Worm (Caenorhabditis elegans) whole organism, L4 larva: ENCODE data around the gene srlf-33.

Experiments used
- T20F7.1 ChIP-seq: fragments of 200-800 bp; sonication (Bioruptor generic); optimal IDR thresholded peaks from 2 replicates; lab custom pipeline; 2018; ENCODE audit warnings: mild to moderate bottlenecking, missing genetic modification characterization, missing compliant biosample characterization
- Y105C5A.15 ChIP-seq: fragments of 200-800 bp; sonication (Bioruptor generic); IDR thresholded peaks from 2 replicates; pipeline ENCODE4 v1.3.6; 2022; ENCODE audit warnings: missing genetic modification characterization, missing compliant biosample characterization
- Y75B8A.6 ChIP-seq: fragments of 200-800 bp; sonication (Bioruptor generic); IDR thresholded peaks from 2 replicates; pipeline ENCODE4 v1.3.6; 2022; ENCODE audit warnings: missing genetic modification reagents, missing genetic modification characterization, missing compliant biosample characterization
- aha-1 ChIP-seq: fragments of 150-350 bp; peaks from one replicate; lab custom pipeline; 2014; ENCODE audit warnings: missing biosample characterization, missing genetic modification characterization
- arid-1 ChIP-seq: fragments of 200-800 bp; sonication (Bioruptor generic); conservative IDR thresholded peaks from 2 replicates; pipeline ENCODE4 v1.3.6; 2022; ENCODE audit warnings: missing genetic modification reagents, missing genetic modification characterization, missing compliant biosample characterization
- attf-4 ChIP-seq: sonication (generic microtip); optimal IDR thresholded peaks from 3 replicates; lab custom pipeline; 2017; ENCODE audit warnings: missing biosample characterization, missing genetic modification characterization
- ceh-28 ChIP-seq: fragments of 150-350 bp; optimal IDR thresholded peaks from 2 replicates; lab custom pipeline; 2014; ENCODE audit warnings: missing biosample characterization, missing genetic modification reagents, missing genetic modification characterization
- ceh-32 ChIP-seq: sonication (generic microtip); optimal IDR thresholded peaks from 2 replicates; lab custom pipeline; 2016; ENCODE audit warnings: mild to moderate bottlenecking, missing genetic modification characterization, missing compliant biosample characterization; ENCODE audit not compliant: poor library complexity
- ceh-62 ChIP-seq: sonication (generic microtip); optimal IDR thresholded peaks from 2 replicates; lab custom pipeline; 2017; ENCODE audit warnings: missing biosample characterization, missing genetic modification characterization
- ces-1 ChIP-seq: fragments of 150-350 bp; sonication (generic microtip); optimal IDR thresholded peaks from 4 replicates; lab custom pipeline; 2014; ENCODE audit warnings: missing biosample characterization, missing genetic modification reagents, missing genetic modification characterization
- ctbp-1 ChIP-seq: fragments of 200-800 bp; sonication (Bioruptor generic); IDR thresholded peaks from 2 replicates; pipeline ENCODE4 v1.3.6; 2022; ENCODE audit warnings: missing genetic modification reagents, missing genetic modification characterization, missing compliant biosample characterization
- daf-16 ChIP-seq, 3 experiments: sonication (generic microtip); optimal IDR thresholded peaks; 2 replicates each; lab custom pipeline; 2016 to 2017; ENCODE audit warnings: missing genetic modification characterization in 3 of 3, missing genetic modification reagents in 3 of 3, mild to moderate bottlenecking in 2 of 3, missing compliant biosample characterization in 2 of 3, missing biosample characterization in 1 of 3, moderate library complexity in 1 of 3
- dmd-6 ChIP-seq: fragments of 200-800 bp; sonication (Bioruptor generic); IDR thresholded peaks from 2 replicates; pipeline ENCODE4 v1.3.6; 2022; ENCODE audit warnings: missing genetic modification reagents, missing genetic modification characterization, missing compliant biosample characterization
- dmd-8 ChIP-seq: fragments of 200-800 bp; sonication (Bioruptor generic); IDR thresholded peaks from 2 replicates; pipeline ENCODE4 v1.3.6; 2022; ENCODE audit warnings: missing genetic modification characterization, missing compliant biosample characterization
- dmd-9 ChIP-seq: fragments of 200-800 bp; sonication (Bioruptor generic); IDR thresholded peaks from 2 replicates; pipeline ENCODE4 v1.3.6; 2022; ENCODE audit warnings: missing genetic modification reagents, missing genetic modification characterization, missing compliant biosample characterization
- dpl-1 ChIP-seq: fragments of 150-350 bp; optimal IDR thresholded peaks from 2 replicates; lab custom pipeline; 2014; ENCODE audit warnings: missing biosample characterization, missing genetic modification reagents, missing genetic modification characterization
- duxl-1 ChIP-seq: sonication (generic microtip); optimal IDR thresholded peaks from 2 replicates; lab custom pipeline; 2016; ENCODE audit warnings: mild to moderate bottlenecking, missing genetic modification characterization, moderate library complexity, missing compliant biosample characterization; ENCODE audit not compliant: poor library complexity
- dve-1 ChIP-seq: sonication (generic microtip); optimal IDR thresholded peaks from 2 replicates; lab custom pipeline; 2017; ENCODE audit warnings: antibody characterized with exemption, mild to moderate bottlenecking, missing genetic modification characterization, missing compliant biosample characterization; ENCODE audit not compliant: insufficient read depth
- hlh-11 ChIP-seq: fragments of 200-800 bp; sonication (Bioruptor generic); optimal IDR thresholded peaks from 2 replicates; lab custom pipeline; 2018; ENCODE audit warnings: mild to moderate bottlenecking, missing genetic modification characterization, missing compliant biosample characterization
- hlh-30 ChIP-seq: sonication (generic microtip); optimal IDR thresholded peaks from 2 replicates; lab custom pipeline; 2017; ENCODE audit warnings: antibody characterized with exemption, mild to moderate bottlenecking, missing genetic modification characterization, missing compliant biosample characterization; ENCODE audit not compliant: insufficient read depth
- jun-1 ChIP-seq: fragments of 150-350 bp; optimal IDR thresholded peaks from 2 replicates; lab custom pipeline; 2014; ENCODE audit warnings: missing biosample characterization, missing genetic modification reagents, missing genetic modification characterization
- lin-1 ChIP-seq: fragments of 200-800 bp; sonication (Bioruptor generic); IDR thresholded peaks from 2 replicates; pipeline ENCODE4 v1.3.6; 2022; ENCODE audit warnings: missing genetic modification reagents, missing genetic modification characterization, missing compliant biosample characterization
- lin-13 ChIP-seq: fragments of 150-350 bp; optimal IDR thresholded peaks from 2 replicates; lab custom pipeline; 2014; ENCODE audit warnings: missing biosample characterization, missing genetic modification reagents, missing genetic modification characterization
- lin-15B ChIP-seq: fragments of 150-350 bp; sonication (generic microtip); optimal IDR thresholded peaks from 3 replicates; lab custom pipeline; 2014; ENCODE audit warnings: missing biosample characterization, missing genetic modification characterization
- lin-38 ChIP-seq: fragments of 200-800 bp; sonication (Bioruptor generic); IDR thresholded peaks from 2 replicates; pipeline ENCODE4 v1.3.6; 2022; ENCODE audit warnings: missing genetic modification reagents, missing genetic modification characterization, missing compliant biosample characterization
- lin-39 ChIP-seq: fragments of 150-350 bp; optimal IDR thresholded peaks from 2 replicates; lab custom pipeline; 2014; ENCODE audit warnings: missing biosample characterization, missing genetic modification reagents, missing genetic modification characterization
- lsy-2 ChIP-seq, 2 experiments: fragments of 150-350 bp in 1 of 2; sonication (generic microtip) in 1 of 2; optimal IDR thresholded peaks; 2 replicates each; lab custom pipeline; 2014 to 2017; ENCODE audit warnings: missing biosample characterization in 2 of 2, missing genetic modification characterization in 2 of 2
- madf-9 ChIP-seq: fragments of 200-800 bp; sonication (Bioruptor generic); conservative IDR thresholded peaks from 2 replicates; pipeline ENCODE4 v1.3.6; 2022; ENCODE audit warnings: missing genetic modification reagents, missing genetic modification characterization, missing compliant biosample characterization
- mdl-1 ChIP-seq, 2 experiments: fragments of 150-350 bp in 1 of 2; sonication (generic microtip) in 1 of 2; optimal IDR thresholded peaks; 2 replicates each; lab custom pipeline; 2014 to 2017; ENCODE audit warnings: missing biosample characterization in 2 of 2, missing genetic modification characterization in 2 of 2
- mdt-29 ChIP-seq: fragments of 200-800 bp; sonication (Bioruptor generic); IDR thresholded peaks from 2 replicates; pipeline ENCODE4 v1.3.6; 2022; ENCODE audit warnings: missing genetic modification reagents, missing genetic modification characterization, missing compliant biosample characterization
- mep-1 ChIP-seq: fragments of 150-350 bp; sonication (generic microtip); optimal IDR thresholded peaks from 3 replicates; lab custom pipeline; 2014; ENCODE audit warnings: missing biosample characterization, missing genetic modification characterization
- mxl-2 ChIP-seq: fragments of 200-800 bp; sonication (Bioruptor generic); conservative IDR thresholded peaks from 2 replicates; pipeline ENCODE4 v1.3.6; 2022; ENCODE audit warnings: missing genetic modification reagents, missing genetic modification characterization, missing compliant biosample characterization
- nhr-10 ChIP-seq: fragments of 150-350 bp; optimal IDR thresholded peaks from 2 replicates; lab custom pipeline; 2014; ENCODE audit warnings: missing biosample characterization, missing genetic modification characterization
- nhr-102 ChIP-seq: sonication (generic microtip); optimal IDR thresholded peaks from 2 replicates; lab custom pipeline; 2016; ENCODE audit warnings: mild to moderate bottlenecking, missing genetic modification characterization, moderate library complexity, missing compliant biosample characterization
- nhr-28 ChIP-seq: fragments of 150-350 bp; optimal IDR thresholded peaks from 2 replicates; lab custom pipeline; 2014; ENCODE audit warnings: missing biosample characterization, missing genetic modification characterization
- nhr-41 ChIP-seq: fragments of 200-800 bp; sonication (Bioruptor generic); IDR thresholded peaks from 2 replicates; pipeline ENCODE4 v1.3.6; 2022; ENCODE audit warnings: missing genetic modification reagents, missing genetic modification characterization, missing compliant biosample characterization
- nhr-76 ChIP-seq: fragments of 150-350 bp; optimal IDR thresholded peaks from 2 replicates; lab custom pipeline; 2014; ENCODE audit warnings: missing biosample characterization, missing genetic modification characterization
- php-3 ChIP-seq: fragments of 200-800 bp; sonication (Bioruptor generic); IDR thresholded peaks from 2 replicates; pipeline ENCODE4 v1.3.6; 2022; ENCODE audit warnings: missing genetic modification reagents, missing genetic modification characterization, missing compliant biosample characterization
- pqm-1 ChIP-seq: sonication (generic microtip); optimal IDR thresholded peaks from 2 replicates; lab custom pipeline; 2017; ENCODE audit warnings: missing biosample characterization, missing genetic modification characterization
- saeg-2 ChIP-seq: fragments of 200-800 bp; sonication (Bioruptor generic); IDR thresholded peaks from 2 replicates; pipeline ENCODE4 v1.3.6; 2022; ENCODE audit warnings: missing genetic modification reagents, missing genetic modification characterization, missing compliant biosample characterization
- sdz-12 ChIP-seq: fragments of 200-800 bp; sonication (Bioruptor generic); optimal IDR thresholded peaks from 2 replicates; lab custom pipeline; 2018; ENCODE audit warnings: mild to moderate bottlenecking, missing genetic modification characterization, missing compliant biosample characterization
- skn-1 ChIP-seq: fragments of 150-350 bp; optimal IDR thresholded peaks from 2 replicates; lab custom pipeline; 2014; ENCODE audit warnings: missing biosample characterization, missing genetic modification characterization
- snpc-4 ChIP-seq: fragments of 150-350 bp; optimal IDR thresholded peaks from 2 replicates; lab custom pipeline; 2014; ENCODE audit warnings: missing biosample characterization, missing genetic modification characterization
- tra-1 ChIP-seq: fragments of 200-800 bp; sonication (Bioruptor generic); IDR thresholded peaks from 2 replicates; pipeline ENCODE4 v1.3.6; 2022; ENCODE audit warnings: missing genetic modification reagents, missing genetic modification characterization, missing compliant biosample characterization
- unc-62 ChIP-seq, 3 experiments: fragments of 150-350 bp in 1 of 3; sonication (generic microtip); optimal IDR thresholded peaks in 2 of 3; peaks in 1 of 3; 1 replicate in 1 of 3; 2 replicates in 2 of 3; lab custom pipeline; 2014 to 2017; ENCODE audit warnings: missing biosample characterization in 3 of 3, missing genetic modification characterization in 3 of 3, missing genetic modification reagents in 3 of 3, missing genotype in 1 of 3
- ztf-11 ChIP-seq: fragments of 150-350 bp; optimal IDR thresholded peaks from 2 replicates; lab custom pipeline; 2014; ENCODE audit warnings: missing biosample characterization, missing genetic modification characterization

The srlf-33 gene

ce11 chrIV:11919067-11919466 lies 6.2 kb downstream of the srlf-33 start:
- no peak for TF ChIP-seq dpl-1
- peak; percentile 90 for TF ChIP-seq aha-1 (tag; lab: Kevin White, UChicago)

ce11 chrIV:11917886-11918285 lies 7.4 kb downstream of the srlf-33 start:
- TF ChIP-seq dve-1 (tag; lab: Kevin White, UChicago), result peak; percentile 72
- no peak for TF ChIP-seq ceh-32 (tag; lab: Kevin White, UChicago)
- TF ChIP-seq unc-62 (GFP tag; optimal IDR thresholded peaks at IDR 0.05 in 1 of 2; lab: Kevin White, UChicago), result no peak
- TF ChIP-seq unc-62 (tag; optimal IDR thresholded peaks at IDR 0.05; lab: Kevin White, UChicago), result no peak
- TF ChIP-seq Y75B8A.6 (GFP tag; lab: Robert Waterston, UW), result no peak
- no peak for TF ChIP-seq nhr-41
- no peak for TF ChIP-seq nhr-76 (tag; lab: Kevin White, UChicago)
- no peak for TF ChIP-seq sdz-12 (GFP tag; lab: Kevin White, UChicago)
- no peak for TF ChIP-seq ctbp-1
- no peak for TF ChIP-seq daf-16 (GFP tag; optimal IDR thresholded peaks at IDR 0.05; lab: Kevin White, UChicago)
- TF ChIP-seq daf-16 (tag; optimal IDR thresholded peaks at IDR 0.05; lab: Kevin White, UChicago), result peak; percentile 56
- TF ChIP-seq dmd-9 (GFP tag; lab: Robert Waterston, UW), result no peak
- TF ChIP-seq jun-1 (tag; lab: Kevin White, UChicago), result no peak
- peak; percentile 67 for TF ChIP-seq dmd-6 (GFP tag; lab: Robert Waterston, UW)
- no peak for TF ChIP-seq dmd-8 (GFP tag; lab: Robert Waterston, UW)
- no peak for TF ChIP-seq skn-1 (tag; lab: Kevin White, UChicago)
- no peak for TF ChIP-seq saeg-2
- no peak for TF ChIP-seq Y105C5A.15 (GFP tag; lab: Robert Waterston, UW)
- TF ChIP-seq pqm-1 (tag; lab: Kevin White, UChicago), result peak; percentile 71
- peak; percentile 22 for TF ChIP-seq mep-1
- TF ChIP-seq ceh-28 (tag; lab: Kevin White, UChicago), result no peak
- no peak for TF ChIP-seq lin-1 (GFP tag; lab: Robert Waterston, UW)
- TF ChIP-seq snpc-4 (tag; lab: Kevin White, UChicago), result no peak
- no peak for TF ChIP-seq arid-1
- peak; percentile 12 for TF ChIP-seq T20F7.1 (GFP tag; lab: Kevin White, UChicago)
- TF ChIP-seq php-3 (GFP tag; lab: Robert Waterston, UW), result peak; percentile 54; the same call in 1 of the 2 replicates
- no peak for TF ChIP-seq mdt-29 (GFP tag; lab: Robert Waterston, UW)
- TF ChIP-seq attf-4 (tag; lab: Kevin White, UChicago), result no peak
- no peak for TF ChIP-seq lin-15B (tag; lab: Kevin White, UChicago)
- no peak for TF ChIP-seq tra-1
- TF ChIP-seq ces-1 (GFP tag; lab: Kevin White, UChicago), result no peak
- no peak for TF ChIP-seq ceh-62 (tag; lab: Kevin White, UChicago)
- peak; percentile 54 for TF ChIP-seq nhr-28
- no peak for TF ChIP-seq lin-38 (GFP tag; lab: Robert Waterston, UW)
- TF ChIP-seq lin-13 (GFP tag; lab: Kevin White, UChicago), result no peak
- peak; percentile 38 for TF ChIP-seq hlh-11 (tag; lab: Kevin White, UChicago)
- no peak for TF ChIP-seq mxl-2 (GFP tag; lab: Robert Waterston, UW)
- TF ChIP-seq aha-1 (tag; lab: Kevin White, UChicago), result peak; percentile 1
- TF ChIP-seq duxl-1 (tag; lab: Kevin White, UChicago), result no peak

- TF ChIP-seq ceh-28 (tag; lab: Kevin White, UChicago), result no peak
- peak; percentile 71 for TF ChIP-seq hlh-11 (tag; lab: Kevin White, UChicago)
- TF ChIP-seq mdl-1 (tag; optimal IDR thresholded peaks at IDR 0.05; lab: Kevin White, UChicago), result peak in 1 of 2 experiments; percentile 1
- peak; percentile 44 for TF ChIP-seq hlh-30 (tag; lab: Kevin White, UChicago)
- peak; percentile 7 for TF ChIP-seq dpl-1
- TF ChIP-seq lsy-2 (tag; optimal IDR thresholded peaks at IDR 0.05; lab: Kevin White, UChicago), result peak in 1 of 2 experiments; percentile 2
- TF ChIP-seq lin-39 (tag; lab: Kevin White, UChicago), result no peak
- no peak for TF ChIP-seq unc-62 (GFP tag; optimal IDR thresholded peaks at IDR 0.05 in 1 of 2; lab: Kevin White, UChicago)
- no peak for TF ChIP-seq unc-62 (tag; optimal IDR thresholded peaks at IDR 0.05; lab: Kevin White, UChicago)
- peak; percentile 77 for TF ChIP-seq dve-1 (tag; lab: Kevin White, UChicago)
- TF ChIP-seq ztf-11 (tag; lab: Kevin White, UChicago), result no peak
- peak; percentile 65 for TF ChIP-seq aha-1 (tag; lab: Kevin White, UChicago)
- TF ChIP-seq mdt-29 (GFP tag; lab: Robert Waterston, UW), result peak; percentile 65
- TF ChIP-seq nhr-102 (tag; lab: Kevin White, UChicago), result peak; percentile 39
- TF ChIP-seq dmd-6 (GFP tag; lab: Robert Waterston, UW), result peak; percentile 72
- peak; percentile 19 for TF ChIP-seq mep-1
- no peak for TF ChIP-seq daf-16 (GFP tag; optimal IDR thresholded peaks at IDR 0.05; lab: Kevin White, UChicago)
- peak; percentile 100 for TF ChIP-seq daf-16 (tag; optimal IDR thresholded peaks at IDR 0.05; lab: Kevin White, UChicago)
- TF ChIP-seq nhr-10 (tag; lab: Kevin White, UChicago), result no peak
- no peak for TF ChIP-seq madf-9 (GFP tag; lab: Robert Waterston, UW)
Measured at ce11 chrIV:11916907-11917306, 8.3 kb downstream of the srlf-33 start, which contains the start of gene ZK822.10. TSS of gene ZK822.10 (plus strand) at chrIV:11917137.
